Worm (Caenorhabditis elegans) whole organism, L2 larva: ENCODE measurements around the gene smg-6.

ENCODE experiments used
- C34F6.9 ChIP-seq: fragments of 150-350 bp; optimal IDR thresholded peaks from 2 replicates; lab custom pipeline; 2014; ENCODE audit warnings: missing biosample characterization, missing genetic modification characterization
- F13H6.1 ChIP-seq: sonication (generic microtip); optimal IDR thresholded peaks from 2 replicates; lab custom pipeline; 2016; ENCODE audit warnings: missing genetic modification characterization, missing compliant biosample characterization
- R02D3.7 ChIP-seq: fragments of 150-350 bp; optimal IDR thresholded peaks from 2 replicates; lab custom pipeline; 2014; ENCODE audit warnings: missing biosample characterization, missing genetic modification characterization
- Y55F3AM.14 ChIP-seq: fragments of 200-800 bp; sonication (Bioruptor generic); optimal IDR thresholded peaks from 2 replicates; lab custom pipeline; 2018; ENCODE audit warnings: mild to moderate bottlenecking, missing genetic modification characterization, missing compliant biosample characterization
- ZK546.5 ChIP-seq: sonication (generic microtip); optimal IDR thresholded peaks from 2 replicates; lab custom pipeline; 2017; ENCODE audit warnings: missing biosample characterization, missing genetic modification characterization
- alr-1 ChIP-seq: fragments of 150-350 bp; optimal IDR thresholded peaks from 2 replicates; lab custom pipeline; 2014; ENCODE audit warnings: missing biosample characterization, missing genetic modification characterization
- aly-2 ChIP-seq: fragments of 150-350 bp; optimal IDR thresholded peaks from 2 replicates; lab custom pipeline; 2014; ENCODE audit warnings: missing biosample characterization, missing genetic modification characterization
- ama-1 ChIP-seq: fragments of 150-350 bp; optimal IDR thresholded peaks from 2 replicates; lab custom pipeline; 2018; ENCODE audit warnings: inconsistent platforms
- blmp-1 ChIP-seq: sonication (generic microtip); optimal IDR thresholded peaks from 2 replicates; lab custom pipeline; 2017; ENCODE audit warnings: missing genetic modification characterization, mild to moderate bottlenecking, missing compliant biosample characterization, antibody characterized with exemption, moderate library complexity; ENCODE audit not compliant: insufficient read depth
- ceh-16 ChIP-seq: fragments of 150-350 bp; optimal IDR thresholded peaks from 2 replicates; lab custom pipeline; 2014; ENCODE audit warnings: missing biosample characterization, missing genetic modification characterization
- ceh-82 ChIP-seq: fragments of 150-350 bp; optimal IDR thresholded peaks from 2 replicates; lab custom pipeline; 2014; ENCODE audit warnings: missing biosample characterization, missing genetic modification characterization
- crh-2 ChIP-seq: sonication (generic microtip); optimal IDR thresholded peaks from 2 replicates; lab custom pipeline; 2017; ENCODE audit warnings: missing biosample characterization, missing genetic modification characterization
- dmd-4 ChIP-seq: sonication (generic microtip); optimal IDR thresholded peaks from 2 replicates; lab custom pipeline; 2017; ENCODE audit warnings: missing biosample characterization, missing genetic modification characterization
- egl-27 ChIP-seq: sonication (generic microtip); optimal IDR thresholded peaks from 3 replicates; lab custom pipeline; 2017; ENCODE audit warnings: missing biosample characterization, missing genetic modification reagents, missing genetic modification characterization
- elt-1 ChIP-seq: fragments of 150-350 bp; optimal IDR thresholded peaks from 2 replicates; lab custom pipeline; 2014; ENCODE audit warnings: missing biosample characterization, missing genetic modification characterization
- elt-3 ChIP-seq: sonication (generic microtip); optimal IDR thresholded peaks from 2 replicates; lab custom pipeline; 2017; ENCODE audit warnings: missing biosample characterization, missing genetic modification characterization
- fos-1 ChIP-seq: fragments of 150-350 bp; optimal IDR thresholded peaks from 2 replicates; lab custom pipeline; 2014; ENCODE audit warnings: missing biosample characterization, missing genetic modification characterization
- gmeb-1 ChIP-seq: fragments of 150-350 bp; optimal IDR thresholded peaks from 2 replicates; lab custom pipeline; 2014; ENCODE audit warnings: missing biosample characterization, missing genetic modification characterization
- lin-11 ChIP-seq: fragments of 150-350 bp; sonication (generic microtip); optimal IDR thresholded peaks from 2 replicates; lab custom pipeline; 2014; ENCODE audit warnings: missing biosample characterization, missing genetic modification characterization, inconsistent platforms, mixed read lengths
- lin-13 ChIP-seq: fragments of 150-350 bp; optimal IDR thresholded peaks from 2 replicates; lab custom pipeline; 2014; ENCODE audit warnings: missing biosample characterization, missing genetic modification reagents, missing genetic modification characterization
- lin-39 ChIP-seq: fragments of 150-350 bp; optimal IDR thresholded peaks from 2 replicates; lab custom pipeline; 2014; ENCODE audit warnings: missing biosample characterization, missing genetic modification reagents, missing genetic modification characterization
- lsy-2 ChIP-seq, 2 experiments: fragments of 150-350 bp in 1 of 2; sonication (generic microtip) in 1 of 2; optimal IDR thresholded peaks; 2 replicates each; lab custom pipeline; 2014 to 2017; ENCODE audit warnings: missing biosample characterization in 2 of 2, missing genetic modification characterization in 2 of 2
- mab-5 ChIP-seq: fragments of 150-350 bp; optimal IDR thresholded peaks from 2 replicates; lab custom pipeline; 2014; ENCODE audit warnings: missing biosample characterization, missing genetic modification characterization
- mbf-1 ChIP-seq: sonication (generic microtip); optimal IDR thresholded peaks from 2 replicates; lab custom pipeline; 2017; ENCODE audit warnings: missing biosample characterization, missing genetic modification characterization
- mdl-1 ChIP-seq, 2 experiments: fragments of 150-350 bp in 1 of 2; sonication (generic microtip) in 1 of 2; optimal IDR thresholded peaks; 2 replicates each; lab custom pipeline; 2017; ENCODE audit warnings: missing biosample characterization in 2 of 2, missing genetic modification characterization in 2 of 2
- nhr-10 ChIP-seq: sonication (generic microtip); optimal IDR thresholded peaks from 2 replicates; lab custom pipeline; 2017; ENCODE audit warnings: missing biosample characterization, missing genetic modification characterization
- nhr-11 ChIP-seq: fragments of 150-350 bp; optimal IDR thresholded peaks from 2 replicates; lab custom pipeline; 2014; ENCODE audit warnings: missing biosample characterization, missing genetic modification characterization
- nhr-12 ChIP-seq: fragments of 150-350 bp; optimal IDR thresholded peaks from 2 replicates; lab custom pipeline; 2014; ENCODE audit warnings: missing biosample characterization, missing genetic modification characterization
- nhr-129 ChIP-seq: fragments of 150-350 bp; optimal IDR thresholded peaks from 2 replicates; lab custom pipeline; 2014; ENCODE audit warnings: missing biosample characterization, missing genetic modification characterization
- nhr-21 ChIP-seq: fragments of 150-350 bp; optimal IDR thresholded peaks from 2 replicates; lab custom pipeline; 2014; ENCODE audit warnings: missing biosample characterization, missing genetic modification characterization
- nhr-23 ChIP-seq: fragments of 150-350 bp; optimal IDR thresholded peaks from 2 replicates; lab custom pipeline; 2014; ENCODE audit warnings: missing biosample characterization, missing genetic modification reagents, missing genetic modification characterization
- nhr-237 ChIP-seq: fragments of 150-350 bp; optimal IDR thresholded peaks from 2 replicates; lab custom pipeline; 2014; ENCODE audit warnings: missing biosample characterization, missing genetic modification characterization
- nhr-25 ChIP-seq: fragments of 150-350 bp; sonication (generic microtip); optimal IDR thresholded peaks from 3 replicates; lab custom pipeline; 2014; ENCODE audit warnings: missing biosample characterization, missing genetic modification characterization
- nhr-6 ChIP-seq: fragments of 150-350 bp; optimal IDR thresholded peaks from 2 replicates; lab custom pipeline; 2014; ENCODE audit warnings: missing biosample characterization, missing genetic modification characterization
- nhr-77 ChIP-seq: fragments of 150-350 bp; optimal IDR thresholded peaks from 2 replicates; lab custom pipeline; 2014; ENCODE audit warnings: missing biosample characterization, missing genetic modification characterization
- peb-1 ChIP-seq: fragments of 150-350 bp; optimal IDR thresholded peaks from 2 replicates; lab custom pipeline; 2014; ENCODE audit warnings: missing biosample characterization, missing genetic modification characterization
- sem-4 ChIP-seq: fragments of 150-350 bp; optimal IDR thresholded peaks from 2 replicates; lab custom pipeline; 2014; ENCODE audit warnings: missing biosample characterization, missing genetic modification reagents, missing genetic modification characterization
- skn-1 ChIP-seq: sonication (generic microtip); optimal IDR thresholded peaks from 2 replicates; lab custom pipeline; 2017; ENCODE audit warnings: missing biosample characterization, missing genetic modification characterization
- sma-3 ChIP-seq: sonication (generic microtip); optimal IDR thresholded peaks from 2 replicates; lab custom pipeline; 2016; ENCODE audit warnings: missing genetic modification reagents, missing genetic modification characterization, missing compliant biosample characterization
- sma-9 ChIP-seq, 2 experiments: fragments of 150-350 bp in 1 of 2; sonication (generic microtip) in 1 of 2; optimal IDR thresholded peaks; 2 replicates each; lab custom pipeline; 2014 to 2016; ENCODE audit warnings: missing genetic modification characterization in 2 of 2, mild to moderate bottlenecking in 1 of 2, missing biosample characterization in 1 of 2, missing compliant biosample characterization in 1 of 2, missing genetic modification reagents in 1 of 2, moderate library complexity in 1 of 2
- snpc-4 ChIP-seq: fragments of 150-350 bp; optimal IDR thresholded peaks from 2 replicates; lab custom pipeline; 2014; ENCODE audit warnings: missing biosample characterization, missing genetic modification characterization
- unc-39 ChIP-seq: fragments of 150-350 bp; optimal IDR thresholded peaks from 2 replicates; lab custom pipeline; 2014; ENCODE audit warnings: missing biosample characterization, missing genetic modification characterization
- unc-55 ChIP-seq: fragments of 150-350 bp; sonication (generic microtip); optimal IDR thresholded peaks from 3 replicates; lab custom pipeline; 2014; ENCODE audit warnings: missing biosample characterization, missing genetic modification reagents, missing genetic modification characterization
- unc-62 ChIP-seq: fragments of 150-350 bp; optimal IDR thresholded peaks from 2 replicates; lab custom pipeline; 2014; ENCODE audit warnings: missing biosample characterization, missing genetic modification reagents, missing genetic modification characterization
- zag-1 ChIP-seq: fragments of 150-350 bp; optimal IDR thresholded peaks from 2 replicates; lab custom pipeline; 2014; ENCODE audit warnings: missing biosample characterization, missing genetic modification characterization
- ztf-1 ChIP-seq: fragments of 200-800 bp; sonication (Bioruptor generic); conservative IDR thresholded peaks from 2 replicates; pipeline ENCODE4 v1.3.6; 2022; ENCODE audit warnings: missing genetic modification characterization, missing compliant biosample characterization
- ztf-11 ChIP-seq: sonication (generic microtip); optimal IDR thresholded peaks from 2 replicates; lab custom pipeline; 2017; ENCODE audit warnings: missing biosample characterization, missing genetic modification characterization
- ztf-4 ChIP-seq: fragments of 150-350 bp; optimal IDR thresholded peaks from 2 replicates; lab custom pipeline; 2014; ENCODE audit warnings: missing biosample characterization, missing genetic modification characterization

The smg-6 gene

DNA sequence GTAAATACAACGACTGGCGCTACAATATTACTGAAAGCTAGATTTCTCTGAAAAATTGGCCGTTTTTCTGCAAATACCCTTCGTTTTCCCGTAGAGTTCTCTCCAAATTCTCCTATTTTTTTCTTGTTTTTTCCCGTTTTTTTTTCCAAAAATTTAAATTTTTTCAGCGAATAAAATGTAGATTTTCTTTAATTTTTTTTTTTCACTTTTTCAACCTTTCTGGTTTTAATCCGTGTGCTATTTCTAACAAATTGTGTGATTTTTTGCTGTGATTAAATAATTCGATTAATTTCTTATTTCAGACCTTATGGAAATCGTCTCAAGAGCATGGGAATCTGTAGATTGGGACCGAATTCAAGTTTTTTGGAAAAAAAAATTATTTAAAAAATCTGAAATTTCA is 56.7 kb downstream of the smg-6 start, which contains the start of gene cone-1:
TSS of gene cone-1 (plus strand) at position 301 of the 400 bp plus-strand sequence.
- no peak for TF ChIP-seq lsy-2 (tag; optimal IDR thresholded peaks at IDR 0.05; lab: Kevin White, UChicago)
- no peak for TF ChIP-seq Y55F3AM.14 (GFP tag; lab: Kevin White, UChicago)
- no peak for TF ChIP-seq mdl-1 (tag; optimal IDR thresholded peaks at IDR 0.05; lab: Kevin White, UChicago)
- no peak for TF ChIP-seq nhr-77 (tag; lab: Kevin White, UChicago)
- TF ChIP-seq ceh-82 (tag; lab: Kevin White, UChicago), result no peak
- TF ChIP-seq nhr-129 (tag; lab: Kevin White, UChicago), result no peak
- no peak for TF ChIP-seq ZK546.5 (tag; lab: Kevin White, UChicago)
- TF ChIP-seq lin-11 (tag; lab: Kevin White, UChicago), result no peak
- TF ChIP-seq, all 48 proteins: peak for 0

DNA sequence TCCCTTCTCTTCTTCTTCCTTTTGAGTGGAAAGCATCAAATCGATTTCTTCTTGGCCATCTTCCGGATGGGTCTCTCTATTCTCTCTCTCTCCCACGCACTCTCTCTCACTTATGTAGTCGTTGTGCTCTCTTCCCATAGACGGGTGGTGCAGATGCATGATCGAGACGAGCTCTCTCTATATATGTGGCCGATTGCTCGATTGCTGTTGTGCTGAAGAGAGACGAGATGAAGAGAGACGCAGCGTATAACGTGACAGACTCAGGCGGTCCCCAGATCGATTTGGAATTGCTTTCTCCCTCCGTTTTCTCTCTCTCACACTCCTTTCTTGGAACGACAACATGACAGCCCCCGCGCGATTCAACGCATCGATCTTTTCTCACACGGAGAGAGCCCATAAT is 59.1 kb downstream of the smg-6 start:
- TF ChIP-seq nhr-23 (no peak), blmp-1 (tag; lab: Kevin White, UChicago) (no peak), R02D3.7 (tag; lab: Kevin White, UChicago) (no peak), mdl-1 (tag; optimal IDR thresholded peaks at IDR 0.05; lab: Kevin White, UChicago) (peak in 1 of 2 experiments; percentile 41), mbf-1 (tag; lab: Kevin White, UChicago) (no peak), alr-1 (no peak), elt-3 (tag; lab: Kevin White, UChicago) (no peak), mab-5 (tag; lab: Kevin White, UChicago) (peak; percentile 54), lin-11 (tag; lab: Kevin White, UChicago) (peak; percentile 73), nhr-21 (tag; lab: Kevin White, UChicago) (no peak), ceh-82 (tag; lab: Kevin White, UChicago) (no peak), nhr-12 (tag; lab: Kevin White, UChicago) (no peak), nhr-237 (no peak), unc-39 (no peak), gmeb-1 (no peak), nhr-11 (tag; lab: Kevin White, UChicago) (no peak), dmd-4 (tag; lab: Kevin White, UChicago) (no peak), fos-1 (tag; lab: Kevin White, UChicago) (no peak), sma-9 (GFP tag; optimal IDR thresholded peaks at IDR 0.05; lab: Kevin White, UChicago) (no peak), sma-9 (tag; optimal IDR thresholded peaks at IDR 0.05; lab: Kevin White, UChicago) (no peak), ceh-16 (no peak), lin-13 (peak; percentile 48), elt-1 (tag; lab: Kevin White, UChicago) (no peak), lin-39 (no peak), crh-2 (tag; lab: Kevin White, UChicago) (peak; percentile 43), snpc-4 (tag; lab: Kevin White, UChicago) (no peak), aly-2 (no peak), nhr-10 (tag; lab: Kevin White, UChicago) (no peak), ztf-4 (tag; lab: Kevin White, UChicago) (no peak), lsy-2 (tag; optimal IDR thresholded peaks at IDR 0.05; lab: Kevin White, UChicago) (peak in 1 of 2 experiments; percentile 54), ztf-1 (GFP tag; lab: Robert Waterston, UW) (no peak), unc-62 (no peak), F13H6.1 (tag; lab: Kevin White, UChicago) (no peak), ztf-11 (tag; lab: Kevin White, UChicago) (no peak), ama-1 (lab: Kevin White, UChicago) (no peak), nhr-6 (no peak), nhr-129 (tag; lab: Kevin White, UChicago) (peak; percentile 61), zag-1 (peak; percentile 69), peb-1 (no peak), sem-4 (tag; lab: Kevin White, UChicago) (no peak), nhr-25 (tag; lab: Kevin White, UChicago) (no peak), sma-3 (GFP tag; lab: Kevin White, UChicago) (no peak), ZK546.5 (tag; lab: Kevin White, UChicago) (no peak), unc-55 (GFP tag; lab: Kevin White, UChicago) (peak; percentile 56), egl-27 (tag; lab: Kevin White, UChicago) (no peak), C34F6.9 (peak; percentile 87), Y55F3AM.14 (GFP tag; lab: Kevin White, UChicago) (no peak), nhr-77 (tag; lab: Kevin White, UChicago) (no peak), skn-1 (tag; lab: Kevin White, UChicago) (no peak)
